Fruit fly (Drosophila melanogaster): ENCODE results near the gene CG4452.

dm6 chr3L:9391340-9391980 is 24.3 kb downstream of the CG4452 start:
- TF ChIP-seq CG8478 (optimal IDR thresholded peaks at IDR 0.05) (no peak), CTCF (optimal IDR thresholded peaks at IDR 0.05) (no peak)
